Fruit fly (Drosophila melanogaster) whole organism: ENCODE data around the gene Rab3GAP1.

ENCODE experiments used
- CG8478 ChIP-seq: fragments of >200 bp; optimal IDR thresholded peaks from 2 replicates; lab custom pipeline; 2018; ENCODE audit warnings: inconsistent platforms
- Dll ChIP-seq: fragments of >200 bp; optimal IDR thresholded peaks from 2 replicates; lab custom pipeline; 2017
- EcR ChIP-seq, 2 experiments: fragments of >200 bp; optimal IDR thresholded peaks; 2 replicates each; lab custom pipeline; 2017; ENCODE audit warnings: missing biosample characterization in 2 of 2, missing genetic modification characterization in 2 of 2, missing genetic modification reagents in 2 of 2
- pan ChIP-seq: fragments of >200 bp; optimal IDR thresholded peaks from 2 replicates; lab custom pipeline; 2017
- psq ChIP-seq: fragments of >200 bp; optimal IDR thresholded peaks from 2 replicates; lab custom pipeline; 2017
- usp ChIP-seq: fragments of >200 bp; optimal IDR thresholded peaks from 2 replicates; lab custom pipeline; 2017; ENCODE audit warnings: missing biosample characterization, missing genetic modification characterization, mixed read lengths

- TF ChIP-seq usp (no peak), EcR (GFP tag; optimal IDR thresholded peaks at IDR 0.05; lab: Kevin White, UChicago) (no peak), psq (lab: Kevin White, UChicago) (no peak), CG8478 (lab: Kevin White, UChicago) (no peak), pan (lab: Kevin White, UChicago) (no peak), Dll (lab: Kevin White, UChicago) (no peak)
Observed at dm6 chr2L:1603847-1604246, 7.1 kb downstream of the Rab3GAP1 start.
